Worm (Caenorhabditis elegans) whole organism, L3 larva: ENCODE data around the gene alkb-1.

Experiments used
- R02D3.7 ChIP-seq: fragments of 150-350 bp; optimal IDR thresholded peaks from 2 replicates; lab custom pipeline; 2014; ENCODE audit warnings: missing biosample characterization, missing genetic modification characterization
- ZK546.5 ChIP-seq: sonication (generic microtip); optimal IDR thresholded peaks from 2 replicates; lab custom pipeline; 2017; ENCODE audit warnings: missing biosample characterization, missing genetic modification characterization
- aly-2 ChIP-seq: fragments of 150-350 bp; optimal IDR thresholded peaks from 2 replicates; lab custom pipeline; 2014; ENCODE audit warnings: missing biosample characterization, missing genetic modification characterization
- ama-1 ChIP-seq: fragments of 150-350 bp; optimal IDR thresholded peaks from 2 replicates; lab custom pipeline; 2018
- ceh-16 ChIP-seq: sonication (generic microtip); optimal IDR thresholded peaks from 2 replicates; lab custom pipeline; 2017; ENCODE audit warnings: missing biosample characterization, missing genetic modification characterization
- ceh-28 ChIP-seq: fragments of 150-350 bp; optimal IDR thresholded peaks from 2 replicates; lab custom pipeline; 2014; ENCODE audit warnings: missing biosample characterization, missing genetic modification reagents, missing genetic modification characterization
- ceh-82 ChIP-seq: fragments of 150-350 bp; optimal IDR thresholded peaks from 2 replicates; lab custom pipeline; 2014; ENCODE audit warnings: missing biosample characterization, missing genetic modification characterization
- ceh-9 ChIP-seq: sonication (generic microtip); optimal IDR thresholded peaks from 2 replicates; lab custom pipeline; 2018; ENCODE audit warnings: missing biosample characterization, missing genetic modification characterization
- daf-12 ChIP-seq: fragments of 150-350 bp; optimal IDR thresholded peaks from 2 replicates; lab custom pipeline; 2014; ENCODE audit warnings: missing biosample characterization, missing genetic modification reagents, missing genetic modification characterization
- egl-5 ChIP-seq: fragments of 150-350 bp; optimal IDR thresholded peaks from 2 replicates; lab custom pipeline; 2017; ENCODE audit warnings: missing biosample characterization, missing genetic modification reagents, missing genetic modification characterization, inconsistent platforms
- eor-1 ChIP-seq, 2 experiments: fragments of 150-350 bp; optimal IDR thresholded peaks; 2 replicates each; lab custom pipeline; 2014 to 2018; ENCODE audit warnings: missing biosample characterization in 2 of 2, missing genetic modification characterization in 2 of 2
- fkh-10 ChIP-seq: sonication (generic microtip); optimal IDR thresholded peaks from 2 replicates; lab custom pipeline; 2017; ENCODE audit warnings: missing biosample characterization, missing genetic modification reagents, missing genetic modification characterization
- fkh-2 ChIP-seq: fragments of 150-350 bp; optimal IDR thresholded peaks from 2 replicates; lab custom pipeline; 2014; ENCODE audit warnings: missing biosample characterization, missing genetic modification reagents, missing genetic modification characterization
- fos-1 ChIP-seq: fragments of 150-350 bp; optimal IDR thresholded peaks from 2 replicates; lab custom pipeline; 2014; ENCODE audit warnings: missing biosample characterization, missing genetic modification characterization
- hmg-11 ChIP-seq: sonication (generic microtip); optimal IDR thresholded peaks from 2 replicates; lab custom pipeline; 2016; ENCODE audit warnings: missing genetic modification characterization, missing compliant biosample characterization
- lin-15B ChIP-seq: fragments of 150-350 bp; optimal IDR thresholded peaks from 2 replicates; lab custom pipeline; 2014; ENCODE audit warnings: missing biosample characterization, missing genetic modification characterization
- lin-39 ChIP-seq: fragments of 150-350 bp; optimal IDR thresholded peaks from 2 replicates; lab custom pipeline; 2018; ENCODE audit warnings: missing biosample characterization, missing genetic modification reagents, missing genetic modification characterization
- lsy-12 ChIP-seq: sonication (generic microtip); optimal IDR thresholded peaks from 2 replicates; lab custom pipeline; 2016; ENCODE audit warnings: mild to moderate bottlenecking, missing genetic modification characterization, missing compliant biosample characterization
- mml-1 ChIP-seq: fragments of 150-350 bp; sonication (generic microtip); optimal IDR thresholded peaks from 3 replicates; lab custom pipeline; 2014; ENCODE audit warnings: missing biosample characterization, missing genetic modification characterization
- nfya-1 ChIP-seq: sonication (generic microtip); optimal IDR thresholded peaks from 2 replicates; lab custom pipeline; 2017; ENCODE audit warnings: missing genetic modification characterization, mild to moderate bottlenecking, missing compliant biosample characterization, antibody characterized with exemption, moderate library complexity; ENCODE audit not compliant: insufficient read depth
- nhr-23 ChIP-seq: fragments of 150-350 bp; optimal IDR thresholded peaks from 2 replicates; lab custom pipeline; 2014; ENCODE audit warnings: missing biosample characterization, missing genetic modification reagents, missing genetic modification characterization
- nhr-237 ChIP-seq: fragments of 150-350 bp; optimal IDR thresholded peaks from 2 replicates; lab custom pipeline; 2014; ENCODE audit warnings: missing biosample characterization, missing genetic modification characterization
- nhr-25 ChIP-seq: sonication (generic microtip); optimal IDR thresholded peaks from 2 replicates; lab custom pipeline; 2017; ENCODE audit warnings: missing biosample characterization, missing genetic modification characterization
- nhr-28 ChIP-seq: fragments of 150-350 bp; optimal IDR thresholded peaks from 2 replicates; lab custom pipeline; 2014; ENCODE audit warnings: missing biosample characterization, missing genetic modification characterization
- nhr-43 ChIP-seq: sonication (generic microtip); optimal IDR thresholded peaks from 2 replicates; lab custom pipeline; 2016; ENCODE audit warnings: mild to moderate bottlenecking, missing genetic modification characterization, missing compliant biosample characterization; ENCODE audit not compliant: poor library complexity, severe bottlenecking
- nhr-67 ChIP-seq: fragments of 150-350 bp; optimal IDR thresholded peaks from 2 replicates; lab custom pipeline; 2014; ENCODE audit warnings: missing biosample characterization, missing genetic modification characterization
- nhr-76 ChIP-seq: fragments of 150-350 bp; sonication (generic microtip); optimal IDR thresholded peaks from 5 replicates; lab custom pipeline; 2014; ENCODE audit warnings: missing biosample characterization, missing genetic modification characterization
- nhr-77 ChIP-seq: fragments of 150-350 bp; optimal IDR thresholded peaks from 2 replicates; lab custom pipeline; 2014; ENCODE audit warnings: missing biosample characterization, missing genetic modification characterization
- sea-2 ChIP-seq: fragments of 150-350 bp; sonication (generic microtip); optimal IDR thresholded peaks from 4 replicates; lab custom pipeline; 2014; ENCODE audit warnings: missing biosample characterization, missing genetic modification reagents, missing genetic modification characterization
- skn-1 ChIP-seq: fragments of 150-350 bp; optimal IDR thresholded peaks from 2 replicates; lab custom pipeline; 2014; ENCODE audit warnings: missing biosample characterization, missing genetic modification characterization
- snpc-4 ChIP-seq: fragments of 150-350 bp; optimal IDR thresholded peaks from 2 replicates; lab custom pipeline; 2014; ENCODE audit warnings: missing biosample characterization, missing genetic modification characterization
- tbx-2 ChIP-seq: sonication (generic microtip); optimal IDR thresholded peaks from 2 replicates; lab custom pipeline; 2016; ENCODE audit warnings: mild to moderate bottlenecking, missing genetic modification characterization, missing compliant biosample characterization
- unc-62 ChIP-seq: fragments of 150-350 bp; sonication (generic microtip); optimal IDR thresholded peaks from 4 replicates; lab custom pipeline; 2014; ENCODE audit warnings: missing biosample characterization, missing genetic modification reagents, missing genetic modification characterization
- zag-1 ChIP-seq: fragments of 150-350 bp; optimal IDR thresholded peaks from 2 replicates; lab custom pipeline; 2014; ENCODE audit warnings: missing biosample characterization, missing genetic modification characterization
- ztf-11 ChIP-seq: fragments of 150-350 bp; optimal IDR thresholded peaks from 2 replicates; lab custom pipeline; 2014; ENCODE audit warnings: missing biosample characterization, missing genetic modification characterization
- ztf-4 ChIP-seq: fragments of 150-350 bp; optimal IDR thresholded peaks from 2 replicates; lab custom pipeline; 2014; ENCODE audit warnings: missing biosample characterization, missing genetic modification characterization

The alkb-1 gene

ce11 chrII:1412359-1412907, at the start of gene alkb-1:
Gene alkb-1 (plus strand): TSS chrII:1412409.
- TF ChIP-seq fkh-10 (GFP tag; lab: Kevin White, UChicago) (no peak), nhr-237 (tag; lab: Kevin White, UChicago) (no peak), ztf-11 (tag; lab: Kevin White, UChicago) (no peak), ceh-28 (tag; lab: Kevin White, UChicago) (peak; percentile 93)

DNA sequence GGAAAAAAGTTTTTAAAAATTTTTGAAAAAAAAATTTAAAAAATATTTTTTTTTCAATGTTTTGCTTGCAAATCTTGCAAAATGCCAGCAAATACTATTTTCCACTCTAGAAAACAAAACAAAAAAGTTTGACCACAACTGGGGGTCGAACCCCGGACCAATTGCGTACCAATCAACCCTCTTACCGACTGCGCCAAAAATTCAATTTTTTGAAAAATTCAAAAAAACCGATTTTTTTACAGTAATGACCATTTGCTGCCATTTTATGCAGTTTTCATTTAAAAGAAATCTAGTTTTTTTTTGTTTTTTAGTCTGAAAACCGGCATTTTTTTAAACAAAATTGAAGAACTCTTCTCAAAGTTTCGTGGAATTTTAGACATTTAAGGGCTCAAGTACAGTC, 49.8 kb upstream of the alkb-1 start:
- no peak for TF ChIP-seq zag-1 (tag; lab: Kevin White, UChicago)
- no peak for TF ChIP-seq nhr-25
- TF ChIP-seq nhr-76 (tag; lab: Kevin White, UChicago), result no peak
- no peak for TF ChIP-seq skn-1 (tag; lab: Kevin White, UChicago)
- no peak for TF ChIP-seq daf-12 (tag; lab: Kevin White, UChicago)
- TF ChIP-seq nhr-77, result no peak
- TF ChIP-seq nfya-1 (tag; lab: Kevin White, UChicago), result no peak
- TF ChIP-seq ztf-4 (tag; lab: Kevin White, UChicago), result no peak
- TF ChIP-seq fos-1 (tag; lab: Kevin White, UChicago), result no peak
- TF ChIP-seq ceh-82 (tag; lab: Kevin White, UChicago), result no peak
- no peak for TF ChIP-seq unc-62 (GFP tag; lab: Kevin White, UChicago)
- TF ChIP-seq snpc-4 (tag; lab: Kevin White, UChicago), result no peak
- TF ChIP-seq eor-1 (tag; optimal IDR thresholded peaks at IDR 0.05; lab: Kevin White, UChicago), result no peak
- no peak for TF ChIP-seq nhr-23 (tag; lab: Kevin White, UChicago)
- TF ChIP-seq ZK546.5 (tag; lab: Kevin White, UChicago), result no peak
- no peak for TF ChIP-seq nhr-28 (tag; lab: Kevin White, UChicago)

DNA sequence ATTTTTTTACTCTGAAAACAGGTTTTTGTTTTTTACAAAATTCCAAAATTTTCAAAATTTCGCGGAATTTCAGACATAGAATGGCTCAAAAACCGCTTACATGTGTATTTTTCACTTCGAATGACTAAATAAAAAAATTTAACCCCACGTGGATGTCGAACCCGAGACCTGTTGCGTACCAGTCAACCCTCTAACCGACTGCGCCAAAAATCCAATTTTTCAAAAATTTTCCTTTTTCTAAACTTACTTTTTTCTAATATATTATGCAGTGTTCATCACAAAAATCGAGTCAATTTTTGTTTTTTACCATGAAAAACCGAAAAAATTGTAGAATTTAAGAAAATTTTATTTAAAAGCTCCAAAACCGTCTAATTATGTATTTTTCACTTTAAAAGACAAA, 46.2 kb upstream of the alkb-1 start:
- TF ChIP-seq egl-5 (tag; lab: Kevin White, UChicago) (no peak), ZK546.5 (tag; lab: Kevin White, UChicago) (no peak), tbx-2 (tag; lab: Kevin White, UChicago) (no peak), ama-1 (lab: Kevin White, UChicago) (no peak), lin-39 (tag; lab: Kevin White, UChicago) (no peak), mml-1 (tag; lab: Kevin White, UChicago) (no peak), nhr-25 (no peak), fkh-10 (GFP tag; lab: Kevin White, UChicago) (no peak), fos-1 (tag; lab: Kevin White, UChicago) (no peak), unc-62 (GFP tag; lab: Kevin White, UChicago) (no peak), lsy-12 (tag; lab: Kevin White, UChicago) (no peak), nhr-28 (tag; lab: Kevin White, UChicago) (no peak), lin-15B (tag; lab: Kevin White, UChicago) (no peak), R02D3.7 (tag; lab: Kevin White, UChicago) (no peak), fkh-2 (tag; lab: Kevin White, UChicago) (no peak), daf-12 (tag; lab: Kevin White, UChicago) (no peak), nhr-237 (tag; lab: Kevin White, UChicago) (no peak), nhr-23 (tag; lab: Kevin White, UChicago) (no peak)

DNA sequence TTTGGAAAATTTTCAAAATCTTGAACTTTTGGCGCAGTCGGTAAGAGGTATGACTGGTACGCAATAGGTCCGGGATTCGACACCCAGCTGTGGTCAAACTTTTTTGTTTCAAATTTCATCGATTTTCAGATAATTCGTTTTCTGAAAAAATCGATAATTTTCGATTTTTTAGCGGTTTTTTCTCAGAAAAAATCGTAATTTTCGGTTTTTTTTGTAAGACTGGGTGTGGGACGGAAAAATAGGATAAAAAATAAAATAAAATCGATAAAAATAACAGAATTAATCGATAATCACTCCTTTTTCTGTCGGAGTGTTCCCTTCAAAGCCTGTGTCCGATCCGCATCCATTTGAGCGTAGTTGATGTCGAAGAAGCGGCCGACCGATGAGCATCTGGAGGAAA, 43.5 kb upstream of the alkb-1 start:
- TF ChIP-seq ztf-11 (tag; lab: Kevin White, UChicago) (no peak), ceh-28 (tag; lab: Kevin White, UChicago) (peak; percentile 66)

ce11 chrII:1369322-1369721, 42.9 kb upstream of the alkb-1 start:
- TF ChIP-seq tbx-2 (tag; lab: Kevin White, UChicago) (no peak), ceh-82 (tag; lab: Kevin White, UChicago) (no peak), nhr-43 (tag; lab: Kevin White, UChicago) (no peak), fkh-2 (tag; lab: Kevin White, UChicago) (no peak), nhr-77 (no peak), ceh-16 (tag; lab: Kevin White, UChicago) (no peak), nhr-67 (tag; lab: Kevin White, UChicago) (no peak), eor-1 (tag; optimal IDR thresholded peaks at IDR 0.05; lab: Kevin White, UChicago) (no peak), unc-62 (GFP tag; lab: Kevin White, UChicago) (no peak), fkh-10 (GFP tag; lab: Kevin White, UChicago) (no peak), nhr-25 (no peak), ceh-9 (no peak), skn-1 (tag; lab: Kevin White, UChicago) (no peak), aly-2 (tag; lab: Kevin White, UChicago) (no peak), snpc-4 (tag; lab: Kevin White, UChicago) (no peak), lin-15B (tag; lab: Kevin White, UChicago) (no peak), sea-2 (GFP tag; lab: Kevin White, UChicago) (no peak), hmg-11 (tag; lab: Kevin White, UChicago) (no peak), nhr-28 (tag; lab: Kevin White, UChicago) (no peak)
